Worm (Caenorhabditis elegans) whole organism, midembryonic: ENCODE results near the gene B0024.13.

Source experiments
- T22C8.4 ChIP-seq: fragments of 200-800 bp; sonication (Bioruptor generic); IDR thresholded peaks from 2 replicates; pipeline ENCODE4 v1.3.6; 2022; ENCODE audit warnings: missing genetic modification characterization, missing compliant biosample characterization
- cog-1 ChIP-seq: sonication (generic microtip); optimal IDR thresholded peaks from 2 replicates; lab custom pipeline; 2016; ENCODE audit warnings: missing genetic modification characterization, missing compliant biosample characterization
- flt-1 ChIP-seq: fragments of 200-800 bp; sonication (Bioruptor generic); IDR thresholded peaks from 2 replicates; pipeline ENCODE4 v1.3.6; 2022; ENCODE audit warnings: missing genetic modification characterization, missing compliant biosample characterization
- klf-2 ChIP-seq: fragments of 200-800 bp; sonication (Bioruptor generic); conservative IDR thresholded peaks from 2 replicates; pipeline ENCODE4 v1.3.6; 2022; ENCODE audit warnings: missing genetic modification reagents, missing genetic modification characterization, missing compliant biosample characterization
- med-1 ChIP-seq: sonication (generic microtip); optimal IDR thresholded peaks from 2 replicates; lab custom pipeline; 2017; ENCODE audit warnings: missing genetic modification characterization, mild to moderate bottlenecking, missing compliant biosample characterization, antibody characterized with exemption, missing genetic modification reagents; ENCODE audit not compliant: insufficient read depth
- ref-1 ChIP-seq: fragments of 200-800 bp; sonication (Bioruptor generic); conservative IDR thresholded peaks from 2 replicates; pipeline ENCODE4 v1.3.6; 2022; ENCODE audit warnings: missing genetic modification reagents, missing genetic modification characterization, missing compliant biosample characterization
- tab-1 ChIP-seq: fragments of 200-800 bp; sonication (Bioruptor generic); IDR thresholded peaks from 2 replicates; pipeline ENCODE4 v1.3.6; 2022; ENCODE audit warnings: missing genetic modification characterization, missing compliant biosample characterization
- ztf-23 ChIP-seq: fragments of 200-800 bp; sonication (Bioruptor generic); IDR thresholded peaks from 2 replicates; pipeline ENCODE4 v1.3.6; 2022; ENCODE audit warnings: missing genetic modification reagents, missing genetic modification characterization, missing compliant biosample characterization
- ztf-29 ChIP-seq: fragments of 200-800 bp; sonication (Bioruptor generic); IDR thresholded peaks from 2 replicates; pipeline ENCODE4 v1.3.6; 2022; ENCODE audit warnings: missing genetic modification reagents, missing genetic modification characterization, missing compliant biosample characterization

The B0024.13 gene

DNA sequence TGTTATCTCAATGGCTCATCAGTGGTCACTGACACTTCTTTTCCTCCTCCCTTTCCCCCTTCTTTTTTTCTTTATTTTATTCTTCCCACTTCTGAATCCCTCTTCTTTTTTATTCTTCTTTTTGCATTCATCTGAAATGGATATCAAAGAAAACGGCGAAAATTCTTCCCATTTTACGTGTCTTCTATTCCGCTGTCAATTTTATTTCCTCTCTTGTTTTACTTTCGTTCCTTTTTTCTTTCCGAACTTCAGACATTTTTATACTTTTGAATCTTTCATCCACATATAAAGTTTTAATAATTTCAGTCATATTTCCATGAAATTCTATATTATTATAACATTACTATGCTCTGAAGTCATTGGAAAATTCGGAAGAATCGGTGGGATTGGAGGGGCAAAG is 33.3 kb upstream of the B0024.13 start, which contains the start of gene B0024.3:
Gene B0024.3 (plus strand): TSS at position 301 of the 400 bp plus-strand sequence.
- TF ChIP-seq ref-1 (GFP tag; lab: Robert Waterston, UW) (no peak), med-1 (GFP tag; lab: Kevin White, UChicago) (no peak), klf-2 (GFP tag; lab: Robert Waterston, UW) (no peak), ztf-29 (GFP tag; lab: Robert Waterston, UW) (no peak), tab-1 (GFP tag; lab: Robert Waterston, UW) (no peak), ztf-23 (GFP tag; lab: Robert Waterston, UW) (no peak), flt-1 (GFP tag; lab: Robert Waterston, UW) (no peak), cog-1 (tag; lab: Kevin White, UChicago) (no peak), T22C8.4 (GFP tag; lab: Robert Waterston, UW) (no peak)

DNA sequence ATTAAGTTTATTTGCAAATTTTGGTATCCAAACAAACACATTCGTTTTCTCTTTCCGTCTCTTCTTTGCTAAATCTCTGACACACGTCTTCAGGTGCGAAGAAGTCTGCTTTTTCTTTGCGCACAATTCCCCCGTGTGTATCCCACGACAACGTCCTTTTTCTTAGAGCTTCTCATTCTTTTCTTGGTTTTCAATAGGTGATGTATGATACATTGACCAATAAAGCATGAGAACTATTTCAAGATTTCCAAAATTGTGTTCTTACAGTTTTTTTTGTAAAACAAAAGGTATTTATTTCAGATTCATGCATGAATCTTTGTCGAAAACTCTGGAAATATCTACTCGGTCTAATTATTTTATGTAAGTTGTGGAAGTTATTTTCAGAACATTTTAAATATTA is 30.8 kb upstream of the B0024.13 start, which contains the start of gene B0024.15:
Gene B0024.15 (plus strand): TSS at position 301 of the 400 bp plus-strand sequence.
- TF ChIP-seq cog-1 (tag; lab: Kevin White, UChicago) (no peak), flt-1 (GFP tag; lab: Robert Waterston, UW) (no peak), ztf-29 (GFP tag; lab: Robert Waterston, UW) (no peak), med-1 (GFP tag; lab: Kevin White, UChicago) (no peak), T22C8.4 (GFP tag; lab: Robert Waterston, UW) (no peak), klf-2 (GFP tag; lab: Robert Waterston, UW) (no peak), ztf-23 (GFP tag; lab: Robert Waterston, UW) (no peak), tab-1 (GFP tag; lab: Robert Waterston, UW) (no peak), ref-1 (GFP tag; lab: Robert Waterston, UW) (no peak)

DNA sequence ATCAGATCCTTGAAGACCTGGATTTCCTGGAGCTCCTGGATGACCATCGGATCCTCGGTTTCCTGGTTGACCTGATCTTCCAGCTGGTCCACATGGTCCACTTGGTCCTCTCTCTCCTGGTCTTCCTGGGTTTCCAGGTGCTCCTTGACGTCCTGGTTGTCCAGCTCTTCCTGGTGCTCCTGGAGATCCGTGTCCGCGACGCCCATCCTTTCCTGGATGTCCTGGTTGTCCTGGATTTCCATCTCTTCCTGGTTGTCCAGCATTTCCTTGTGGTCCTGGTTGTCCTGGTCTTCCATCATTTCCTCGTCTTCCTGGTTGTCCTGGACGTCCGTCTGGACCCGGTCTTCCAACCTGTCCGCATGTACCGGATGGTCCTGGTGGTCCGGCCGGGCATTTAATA is 28.7 kb upstream of the B0024.13 start:
- TF ChIP-seq ref-1 (GFP tag; lab: Robert Waterston, UW) (no peak), cog-1 (tag; lab: Kevin White, UChicago) (no peak), T22C8.4 (GFP tag; lab: Robert Waterston, UW) (no peak), ztf-29 (GFP tag; lab: Robert Waterston, UW) (no peak), flt-1 (GFP tag; lab: Robert Waterston, UW) (no peak), tab-1 (GFP tag; lab: Robert Waterston, UW) (no peak), med-1 (GFP tag; lab: Kevin White, UChicago) (no peak), klf-2 (GFP tag; lab: Robert Waterston, UW) (no peak), ztf-23 (GFP tag; lab: Robert Waterston, UW) (no peak)

DNA sequence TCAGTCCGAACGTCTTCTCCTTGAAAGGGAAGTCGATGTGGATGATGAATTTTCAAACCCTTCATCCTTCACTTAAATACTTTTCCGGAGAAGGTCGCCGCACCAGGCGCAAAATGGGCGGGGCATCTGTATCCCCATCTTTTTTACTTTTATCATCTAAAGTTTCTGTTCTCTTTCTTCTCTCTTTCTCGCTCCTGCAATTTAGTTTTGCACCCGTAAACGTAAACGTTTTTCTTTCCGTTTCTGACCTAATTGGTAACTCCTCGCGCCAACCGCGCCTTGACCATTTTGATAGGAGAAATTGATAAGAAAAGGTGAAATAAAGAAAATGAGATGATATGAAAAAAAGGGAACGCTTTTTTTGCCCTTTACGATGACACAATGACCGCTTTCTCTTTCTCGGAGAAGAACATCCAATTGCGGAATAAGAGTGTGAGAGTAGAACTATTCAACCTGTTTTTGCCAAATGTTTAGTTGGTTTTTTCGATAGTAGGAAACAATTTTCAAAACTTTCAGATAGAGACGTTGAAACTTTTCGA is 27.6 kb upstream of the B0024.13 start, which contains the start of gene col-149:
Gene col-149 (minus strand): TSS at position 51 of the 539 bp plus-strand sequence.
- TF ChIP-seq T22C8.4 (GFP tag; lab: Robert Waterston, UW) (no peak), med-1 (GFP tag; lab: Kevin White, UChicago) (no peak), ref-1 (GFP tag; lab: Robert Waterston, UW) (no peak), ztf-23 (GFP tag; lab: Robert Waterston, UW) (no peak), klf-2 (GFP tag; lab: Robert Waterston, UW) (no peak), ztf-29 (GFP tag; lab: Robert Waterston, UW) (no peak), flt-1 (GFP tag; lab: Robert Waterston, UW) (no peak), tab-1 (GFP tag; lab: Robert Waterston, UW) (no peak), cog-1 (tag; lab: Kevin White, UChicago) (no peak)

DNA sequence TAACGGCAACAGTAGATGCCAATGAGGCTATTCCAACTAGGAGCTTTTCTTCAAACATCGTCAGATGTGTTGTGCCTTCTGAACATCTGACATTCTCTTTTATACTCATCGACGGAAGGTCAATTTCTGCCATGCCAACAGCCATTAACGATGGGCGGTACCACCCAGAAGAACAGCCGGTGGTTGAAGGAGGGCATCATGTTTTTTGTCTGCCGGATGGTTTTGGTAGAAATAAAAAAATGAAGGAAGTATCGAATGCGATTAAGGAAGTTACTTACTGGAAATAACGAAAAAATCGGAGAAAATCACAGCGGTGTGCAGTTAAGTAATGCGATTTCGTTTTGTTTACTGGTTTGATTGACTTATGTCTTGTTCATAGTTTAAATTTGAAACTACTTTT is 26.0 kb upstream of the B0024.13 start, which contains the start of gene col-150:
Gene col-150 (minus strand): TSS at position 101 of the 400 bp plus-strand sequence.
- TF ChIP-seq ztf-23 (GFP tag; lab: Robert Waterston, UW) (no peak), klf-2 (GFP tag; lab: Robert Waterston, UW) (no peak), T22C8.4 (GFP tag; lab: Robert Waterston, UW) (no peak), tab-1 (GFP tag; lab: Robert Waterston, UW) (no peak), cog-1 (tag; lab: Kevin White, UChicago) (no peak), flt-1 (GFP tag; lab: Robert Waterston, UW) (no peak), ztf-29 (GFP tag; lab: Robert Waterston, UW) (no peak), ref-1 (GFP tag; lab: Robert Waterston, UW) (no peak), med-1 (GFP tag; lab: Kevin White, UChicago) (no peak)

DNA sequence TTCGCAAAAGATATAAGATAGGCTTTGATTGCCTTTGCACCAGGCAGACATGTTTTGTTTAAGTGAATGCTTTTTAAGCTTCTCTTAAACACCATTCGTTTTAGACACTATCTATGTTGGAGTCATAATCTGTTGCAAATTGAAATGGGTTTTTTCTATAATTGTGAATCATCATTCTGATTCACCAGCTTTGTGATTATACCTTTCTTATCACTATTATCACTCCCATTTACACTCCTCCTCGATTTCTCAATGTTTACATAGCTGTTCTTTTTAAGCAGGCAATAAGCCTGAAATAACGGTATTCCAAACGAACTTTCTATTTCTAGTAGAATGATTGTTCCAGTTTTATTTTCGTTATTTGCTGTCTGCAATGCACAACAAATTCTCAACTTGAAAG is 23.4 kb upstream of the B0024.13 start, which contains the start of gene B0024.4:
Gene B0024.4 (plus strand): TSS at position 301 of the 400 bp plus-strand sequence.
- no peak for TF ChIP-seq med-1 (GFP tag; lab: Kevin White, UChicago)
- TF ChIP-seq ztf-29 (GFP tag; lab: Robert Waterston, UW), result no peak
- no peak for TF ChIP-seq cog-1 (tag; lab: Kevin White, UChicago)
- no peak for TF ChIP-seq ztf-23 (GFP tag; lab: Robert Waterston, UW)
- no peak for TF ChIP-seq klf-2 (GFP tag; lab: Robert Waterston, UW)
- no peak for TF ChIP-seq ref-1 (GFP tag; lab: Robert Waterston, UW)

DNA sequence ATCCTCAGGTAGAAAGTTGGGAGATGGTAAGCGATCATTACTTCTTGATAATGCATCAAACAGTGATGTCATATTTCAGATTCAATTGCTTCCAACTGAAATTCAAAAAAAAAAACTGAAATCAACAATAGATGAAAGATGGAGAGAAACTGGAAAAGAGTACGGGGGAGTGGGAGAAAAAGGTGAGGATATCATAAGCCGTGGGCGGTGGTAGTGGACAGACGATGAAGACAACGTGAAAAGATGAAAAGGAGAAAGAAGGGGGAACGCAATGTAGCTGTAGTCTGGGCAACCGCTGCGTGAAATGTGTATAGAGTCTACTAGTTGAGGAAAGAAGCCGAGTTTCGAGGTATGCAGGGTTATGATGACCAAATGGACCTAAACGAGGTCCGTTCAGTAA is 13.2 kb upstream of the B0024.13 start, which contains the start of gene che-12:
Gene che-12 (minus strand): TSS at position 101 of the 400 bp plus-strand sequence.
- TF ChIP-seq med-1 (GFP tag; lab: Kevin White, UChicago) (no peak), klf-2 (GFP tag; lab: Robert Waterston, UW) (no peak), flt-1 (GFP tag; lab: Robert Waterston, UW) (no peak)

DNA sequence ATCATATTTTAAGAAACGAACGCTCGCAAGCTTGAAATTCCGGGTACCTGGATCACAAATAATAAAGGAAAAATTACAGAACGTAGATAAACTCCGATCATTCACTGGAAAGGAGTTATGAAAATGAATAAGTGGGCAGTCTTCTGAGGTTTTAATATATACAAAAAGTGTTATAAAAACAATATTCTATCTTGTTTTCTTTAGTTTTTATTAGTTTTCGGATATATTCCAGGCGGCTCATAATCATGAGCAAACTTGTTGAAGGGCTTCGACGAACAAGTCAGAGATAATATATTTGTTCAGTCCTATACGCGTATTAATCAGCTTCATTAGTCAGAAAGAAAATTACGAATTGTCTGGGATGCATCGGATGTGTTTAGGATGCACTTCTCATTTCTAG is 6.6 kb upstream of the B0024.13 start, which contains the start of gene gcy-6:
Gene gcy-6 (minus strand): TSS at position 101 of the 400 bp plus-strand sequence.
- TF ChIP-seq klf-2 (GFP tag; lab: Robert Waterston, UW), result no peak
- TF ChIP-seq ref-1 (GFP tag; lab: Robert Waterston, UW), result no peak
- TF ChIP-seq T22C8.4 (GFP tag; lab: Robert Waterston, UW), result no peak

DNA sequence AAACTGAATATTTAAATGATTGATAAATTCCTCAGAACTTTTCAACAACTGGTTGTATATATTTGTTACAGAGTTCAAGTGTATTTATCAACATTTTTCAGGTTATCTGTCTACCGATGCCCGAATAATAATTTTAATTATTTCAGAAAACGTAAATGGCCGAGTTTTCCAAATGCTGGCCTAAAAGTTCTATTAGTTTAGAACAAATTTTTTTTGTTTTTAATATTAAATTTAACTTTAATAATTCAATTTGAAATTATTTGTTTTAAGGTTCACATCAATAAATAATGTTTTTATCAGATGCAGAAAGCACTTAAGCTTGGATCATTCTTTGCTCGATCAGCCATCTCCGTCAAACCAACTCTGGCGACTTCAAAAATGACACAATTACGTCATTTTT is 6.1 kb upstream of the B0024.13 start, which contains the start of gene trx-2:
Gene trx-2 (plus strand): TSS at position 301 of the 400 bp plus-strand sequence.
- TF ChIP-seq ref-1 (GFP tag; lab: Robert Waterston, UW), result no peak
- no peak for TF ChIP-seq ztf-23 (GFP tag; lab: Robert Waterston, UW)
- no peak for TF ChIP-seq tab-1 (GFP tag; lab: Robert Waterston, UW)
- TF ChIP-seq klf-2 (GFP tag; lab: Robert Waterston, UW), result no peak
- TF ChIP-seq flt-1 (GFP tag; lab: Robert Waterston, UW), result no peak
- TF ChIP-seq med-1 (GFP tag; lab: Kevin White, UChicago), result no peak
- no peak for TF ChIP-seq T22C8.4 (GFP tag; lab: Robert Waterston, UW)
- no peak for TF ChIP-seq ztf-29 (GFP tag; lab: Robert Waterston, UW)
- no peak for TF ChIP-seq cog-1 (tag; lab: Kevin White, UChicago)
